Fruit fly (Drosophila melanogaster): Measurements from ENCODE around the gene Oga.

Oga gene

DNA sequence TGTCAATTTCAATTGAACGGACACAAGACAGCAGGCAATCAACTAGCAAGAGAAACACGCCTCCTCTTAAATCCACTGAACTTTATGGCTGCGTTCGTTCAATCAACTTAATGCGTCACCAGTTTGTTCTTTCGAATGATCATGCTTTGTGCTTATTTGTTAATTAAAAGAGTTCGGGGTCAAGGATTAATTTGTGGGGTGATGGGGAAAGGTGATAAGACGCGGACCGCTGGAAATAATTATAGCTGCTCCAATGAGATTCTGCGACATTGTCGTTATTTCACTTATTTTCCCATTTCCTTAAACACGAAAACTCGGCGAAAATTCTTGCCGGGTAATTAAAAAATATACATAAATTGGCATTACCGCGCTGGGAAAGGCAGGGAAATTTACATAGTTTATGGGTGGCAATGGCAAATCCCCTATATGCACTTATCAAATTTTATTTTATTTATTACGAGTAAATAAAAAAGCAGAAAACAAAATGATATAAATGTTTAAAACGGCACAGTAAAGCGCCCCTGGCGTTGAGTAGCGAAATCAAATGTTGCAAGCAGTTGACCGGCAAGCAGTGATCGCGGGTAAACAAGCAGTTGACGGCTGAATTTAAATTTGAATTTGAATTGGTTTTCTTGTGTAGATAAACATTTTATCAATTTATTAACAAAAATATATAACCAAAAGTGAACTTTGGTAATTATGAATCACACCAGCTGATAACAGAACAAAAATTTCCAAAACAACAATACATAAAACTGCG is 34.3 kb upstream of the Oga start:
- TF ChIP-seq sim (GFP tag; IDR thresholded peaks at IDR 0.05) = no peak
- peak; percentile 79 for TF ChIP-seq CG10431 (GFP tag; optimal IDR thresholded peaks at IDR 0.05)
- TF ChIP-seq Atf6 (GFP tag; IDR thresholded peaks at IDR 0.05) = peak; percentile 63
- TF ChIP-seq Mes4 (GFP tag; optimal IDR thresholded peaks at IDR 0.05) = peak; percentile 66
- peak; percentile 72 for TF ChIP-seq pho (GFP tag; optimal IDR thresholded peaks at IDR 0.05)
- peak; percentile 39 for TF ChIP-seq CG8924 (tag; optimal IDR thresholded peaks at IDR 0.05)
- TF ChIP-seq CG31441 (GFP tag; IDR thresholded peaks at IDR 0.05) = peak; percentile 62
- TF ChIP-seq Meics (GFP tag; optimal IDR thresholded peaks at IDR 0.05) = peak; percentile 80
- TF ChIP-seq CG33557 (GFP tag; optimal IDR thresholded peaks at IDR 0.05) = peak; percentile 15
- no peak for TF ChIP-seq gce (GFP tag; IDR thresholded peaks at IDR 0.05)
- TF ChIP-seq CG12391 (tag; optimal IDR thresholded peaks at IDR 0.05) = peak; percentile 68
- TF ChIP-seq Dip3 (GFP tag; optimal IDR thresholded peaks at IDR 0.05) = peak; percentile 63
- peak; percentile 59 for TF ChIP-seq Bteb2 (GFP tag; optimal IDR thresholded peaks at IDR 0.05)
- TF ChIP-seq Dip2 (GFP tag; IDR thresholded peaks at IDR 0.05) = no peak
- TF ChIP-seq mld (GFP tag; IDR thresholded peaks at IDR 0.05; ENCODE audit: partially characterized antibody) = no peak
- peak; percentile 82 for TF ChIP-seq vfl (GFP tag; optimal IDR thresholded peaks at IDR 0.05)
- peak; percentile 33; the same call in 1 of the 2 replicates for TF ChIP-seq Drgx (GFP tag; IDR thresholded peaks at IDR 0.05)
- TF ChIP-seq Trl (optimal IDR thresholded peaks at IDR 0.05) = no peak
- peak; percentile 74 for TF ChIP-seq Trl (GFP tag; optimal IDR thresholded peaks at IDR 0.05)
- TF ChIP-seq hbn (GFP tag; IDR thresholded peaks at IDR 0.05; ENCODE audit: partially characterized antibody) = no peak
- TF ChIP-seq onecut (GFP tag; IDR thresholded peaks at IDR 0.05) = peak; percentile 74
- peak; percentile 99 for TF ChIP-seq CG31365 (tag; optimal IDR thresholded peaks at IDR 0.05)
- peak; percentile 77 for TF ChIP-seq CG5245 (GFP tag; optimal IDR thresholded peaks at IDR 0.05)
- TF ChIP-seq croc (GFP tag; conservative IDR thresholded peaks at IDR 0.05) = peak; percentile 48; the same call in 2 of the 3 replicates
- no peak for TF ChIP-seq CG12299 (tag; optimal IDR thresholded peaks at IDR 0.05)
- peak in 1 of 2 experiments; percentile 68 for TF ChIP-seq insv (GFP tag; optimal IDR thresholded peaks at IDR 0.05)
- 0 out of 2 replicates have a peak, but pooled peaks have one; percentile 46 for TF ChIP-seq ro (GFP tag; IDR thresholded peaks at IDR 0.05)
- peak; percentile 63 for TF ChIP-seq HLH3B (GFP tag; IDR thresholded peaks at IDR 0.05)
- TF ChIP-seq nerfin-1 (tag; optimal IDR thresholded peaks at IDR 0.05) = peak; percentile 61
- no peak; the same call in 1 of the 2 replicates for TF ChIP-seq ap (GFP tag; IDR thresholded peaks at IDR 0.05)
- TF ChIP-seq CG9797 (GFP tag; optimal IDR thresholded peaks at IDR 0.05) = no peak
- peak; percentile 77 for TF ChIP-seq Hr3 (GFP tag; optimal IDR thresholded peaks at IDR 0.05)
- peak; percentile 55; the same call in 1 of the 2 replicates for TF ChIP-seq CG11247 (GFP tag; IDR thresholded peaks at IDR 0.05)
- no peak for TF ChIP-seq tll (GFP tag; optimal IDR thresholded peaks at IDR 0.05)
- TF ChIP-seq unpg (GFP tag; optimal IDR thresholded peaks at IDR 0.05) = peak; percentile 67
- peak; percentile 85 for TF ChIP-seq CG4854 (GFP tag; optimal IDR thresholded peaks at IDR 0.05)
- TF ChIP-seq CG18599 (GFP tag; optimal IDR thresholded peaks at IDR 0.05) = peak; percentile 1
- peak; percentile 66 for TF ChIP-seq CG12769 (tag; optimal IDR thresholded peaks at IDR 0.05)
- peak; percentile 98 for TF ChIP-seq Med (GFP tag)
- TF ChIP-seq CG11085 (GFP tag; IDR thresholded peaks at IDR 0.05) = peak; percentile 63; the same call in 1 of the 2 replicates
- peak; percentile 30 for TF ChIP-seq Atf-2 (GFP tag; optimal IDR thresholded peaks at IDR 0.05)
- peak; percentile 92 for TF ChIP-seq CG11456 (GFP tag; IDR thresholded peaks at IDR 0.05)
- TF ChIP-seq CG8089 (GFP tag; optimal IDR thresholded peaks at IDR 0.05) = peak; percentile 80
- TF ChIP-seq pnt (GFP tag; optimal IDR thresholded peaks at IDR 0.05) = peak; percentile 43
- TF ChIP-seq twi (tag; optimal IDR thresholded peaks at IDR 0.05) = peak; percentile 26
- TF ChIP-seq nau (GFP tag; optimal IDR thresholded peaks at IDR 0.05) = peak; percentile 40
- peak; percentile 38 for TF ChIP-seq CG18476 (GFP tag; optimal IDR thresholded peaks at IDR 0.05)
- TF ChIP-seq gsb-n (tag; optimal IDR thresholded peaks at IDR 0.05) = peak; percentile 12
- TF ChIP-seq Hr39 (optimal IDR thresholded peaks at IDR 0.05) = no peak
- TF ChIP-seq Mad (GFP tag; optimal IDR thresholded peaks at IDR 0.05) = peak; percentile 88
